Fruit fly (Drosophila melanogaster) whole organism: ENCODE data around the gene CG9360.

Experiments used
- CG8478 ChIP-seq: fragments of >200 bp; optimal IDR thresholded peaks from 2 replicates; lab custom pipeline; 2018; ENCODE audit warnings: inconsistent platforms
- Dll ChIP-seq: fragments of >200 bp; optimal IDR thresholded peaks from 2 replicates; lab custom pipeline; 2017
- EcR ChIP-seq, 2 experiments: fragments of >200 bp; optimal IDR thresholded peaks; 2 replicates each; lab custom pipeline; 2017; ENCODE audit warnings: missing biosample characterization in 2 of 2, missing genetic modification characterization in 2 of 2, missing genetic modification reagents in 2 of 2
- pan ChIP-seq: fragments of >200 bp; optimal IDR thresholded peaks from 2 replicates; lab custom pipeline; 2017
- psq ChIP-seq: fragments of >200 bp; optimal IDR thresholded peaks from 2 replicates; lab custom pipeline; 2017

dm6 chrX:11764540-11765136 lies at the start of gene CG9360:
- no peak for TF ChIP-seq EcR (GFP tag; optimal IDR thresholded peaks at IDR 0.05; lab: Kevin White, UChicago)
- no peak for TF ChIP-seq psq (lab: Kevin White, UChicago)
- no peak for TF ChIP-seq CG8478 (lab: Kevin White, UChicago)
- TF ChIP-seq pan, result no peak
- no peak for TF ChIP-seq Dll (lab: Kevin White, UChicago)
